Fruit fly (Drosophila melanogaster): ENCODE measurements around the gene Boh2.

The Boh2 gene

dm6 chr2L:11203494-11204010, 24.7 kb downstream of the Boh2 start, which contains the start of gene Ca-beta (continued):
- TF ChIP-seq MESR4 (GFP tag; optimal IDR thresholded peaks at IDR 0.05) (no peak), CG9727 (GFP tag; optimal IDR thresholded peaks at IDR 0.05) (no peak), grn (GFP tag; optimal IDR thresholded peaks at IDR 0.05) (no peak), tgo (GFP tag; IDR thresholded peaks at IDR 0.05) (0 out of 3 replicates have a peak, but pooled peaks have one; percentile 25), zfh2 (GFP tag; optimal IDR thresholded peaks at IDR 0.05) (peak; percentile 68), bigmax (GFP tag; optimal IDR thresholded peaks at IDR 0.05) (no peak), CG17385 (GFP tag; optimal IDR thresholded peaks at IDR 0.05) (peak; percentile 9), CG7786 (GFP tag; optimal IDR thresholded peaks at IDR 0.05) (peak; percentile 57), CG8290 (GFP tag; optimal IDR thresholded peaks at IDR 0.05) (no peak), CG8290 (tag; optimal IDR thresholded peaks at IDR 0.05) (peak in 1 of 2 experiments; percentile 86), Dip3 (GFP tag; optimal IDR thresholded peaks at IDR 0.05) (peak; percentile 10), Stat92E (GFP tag; optimal IDR thresholded peaks at IDR 0.05) (no peak), Drgx (GFP tag; IDR thresholded peaks at IDR 0.05) (0 out of 2 replicates have a peak, but pooled peaks have one; percentile 30), NfI (GFP tag; optimal IDR thresholded peaks at IDR 0.05) (peak; percentile 41), CG9932 (GFP tag; IDR thresholded peaks at IDR 0.05) (peak; percentile 77), CG14965 (GFP tag; optimal IDR thresholded peaks at IDR 0.05; ENCODE audit: borderline replicate concordance) (no peak), gfzf (GFP tag; optimal IDR thresholded peaks at IDR 0.05) (no peak), pfk (GFP tag; optimal IDR thresholded peaks at IDR 0.05) (no peak), CG15479 (GFP tag; optimal IDR thresholded peaks at IDR 0.05) (no peak), Six4 (GFP tag; optimal IDR thresholded peaks at IDR 0.05) (no peak), CG3847 (GFP tag; IDR thresholded peaks at IDR 0.05) (peak; percentile 52), unpg (GFP tag; optimal IDR thresholded peaks at IDR 0.05) (peak; percentile 4), hb (GFP tag; IDR thresholded peaks at IDR 0.05; ENCODE audit: partially characterized antibody) (0 out of 3 replicates have a peak, but pooled peaks have one; percentile 48), Doc2 (GFP tag; IDR thresholded peaks at IDR 0.05) (no peak), CG15269 (tag; optimal IDR thresholded peaks at IDR 0.05) (peak; percentile 51), lmd (GFP tag; IDR thresholded peaks at IDR 0.05) (peak; percentile 52; the same call in 1 of the 2 replicates), CG3281 (GFP tag; optimal IDR thresholded peaks at IDR 0.05) (peak; percentile 48), ato (GFP tag; IDR thresholded peaks at IDR 0.05; ENCODE audit: partially characterized antibody) (no peak), ase (GFP tag; IDR thresholded peaks at IDR 0.05) (no peak; the same call in 2 of the 3 replicates), CG2678 (tag; optimal IDR thresholded peaks at IDR 0.05) (peak; percentile 44), CG17912 (GFP tag; optimal IDR thresholded peaks at IDR 0.05) (no peak), Spps (tag; optimal IDR thresholded peaks at IDR 0.05) (no peak), CG10979 (tag; optimal IDR thresholded peaks at IDR 0.05) (no peak), Optix (GFP tag; IDR thresholded peaks at IDR 0.05) (no peak), ci (GFP tag; IDR thresholded peaks at IDR 0.05) (peak; percentile 34; the same call in 1 of the 3 replicates), unc-4 (GFP tag; IDR thresholded peaks at IDR 0.05; ENCODE audit: partially characterized antibody) (no peak), zfh1 (GFP tag; IDR thresholded peaks at IDR 0.05) (peak; percentile 50; the same call in 1 of the 3 replicates), Nf-YB (GFP tag; optimal IDR thresholded peaks at IDR 0.05) (no peak), pzg (GFP tag; optimal IDR thresholded peaks at IDR 0.05) (peak; percentile 26), gt (GFP tag; IDR thresholded peaks at IDR 0.05) (no peak), crp (GFP tag; optimal IDR thresholded peaks at IDR 0.05) (peak in 1 of 2 experiments; percentile 18), Hr3 (GFP tag; optimal IDR thresholded peaks at IDR 0.05) (no peak), Dek (tag; optimal IDR thresholded peaks at IDR 0.05) (peak; percentile 46), CG10147 (GFP tag; optimal IDR thresholded peaks at IDR 0.05) (peak; percentile 57), Mad (GFP tag; optimal IDR thresholded peaks at IDR 0.05) (no peak), NC2β (GFP tag; optimal IDR thresholded peaks at IDR 0.05) (no peak), h (optimal IDR thresholded peaks at IDR 0.05) (no peak), sr (GFP tag; IDR thresholded peaks at IDR 0.05) (no peak), CG18011 (GFP tag; optimal IDR thresholded peaks at IDR 0.05) (no peak), Bteb2 (GFP tag; optimal IDR thresholded peaks at IDR 0.05) (no peak)

Measured in whole organism, embryonic.